Worm (Caenorhabditis elegans) whole organism, mixed stage, embryonic: ENCODE results near the gene srg-69.

Source experiments
- mep-1 ChIP-seq: fragments of 150-350 bp; optimal IDR thresholded peaks from 2 replicates; lab custom pipeline; 2017; ENCODE audit warnings: missing biosample characterization, missing genetic modification reagents, missing genetic modification characterization, inconsistent platforms
- unc-39 ChIP-seq: fragments of 150-350 bp; optimal IDR thresholded peaks from 2 replicates; lab custom pipeline; 2014; ENCODE audit warnings: missing biosample characterization, missing genetic modification characterization

DNA sequence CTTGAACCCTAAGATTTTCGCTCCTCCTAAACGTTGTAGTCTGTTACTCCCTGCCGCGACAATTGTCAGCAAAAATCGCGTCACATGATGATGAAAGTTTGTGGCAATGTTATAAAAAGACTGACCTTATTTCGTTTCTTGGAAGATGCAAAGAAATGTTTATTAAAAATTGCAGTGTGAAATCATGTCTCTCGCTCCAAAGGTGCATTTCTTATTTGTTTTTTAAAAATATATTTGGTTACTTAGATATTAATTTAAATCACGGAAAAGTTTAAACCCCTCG, 22.7 kb downstream of the srg-69 start:
- TF ChIP-seq unc-39 (tag; lab: Kevin White, UChicago) (no peak), mep-1 (tag; lab: Kevin White, UChicago) (no peak)
